Fruit fly (Drosophila melanogaster): ENCODE results near the gene Shaw.

The Shaw gene

DNA sequence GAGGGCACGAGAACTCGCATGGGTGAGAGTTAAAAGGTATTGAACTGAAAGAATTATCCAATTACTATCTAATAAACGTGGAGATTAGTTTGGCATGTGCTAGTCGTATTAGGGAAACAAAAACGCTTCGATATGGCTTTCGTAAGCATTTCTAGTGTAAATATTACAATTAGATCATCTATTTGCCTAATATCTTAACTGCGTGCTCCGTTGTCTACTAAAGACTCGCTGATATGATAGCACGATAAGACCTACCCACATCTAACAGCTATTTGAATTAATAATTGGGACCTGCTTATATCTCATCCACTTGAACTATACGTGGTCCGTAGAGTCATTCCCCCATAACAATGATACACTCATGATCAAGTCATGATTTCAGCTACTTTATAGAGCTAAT is 59.5 kb downstream of the Shaw start:
- TF ChIP-seq fd96Ca (GFP tag; IDR thresholded peaks at IDR 0.05) (no peak), CG15710 (tag; optimal IDR thresholded peaks at IDR 0.05) (no peak), CG12605 (GFP tag; IDR thresholded peaks at IDR 0.05) (no peak), Ets98B (GFP tag; IDR thresholded peaks at IDR 0.05) (no peak), Snoo (tag; optimal IDR thresholded peaks at IDR 0.05) (no peak), gl (tag; optimal IDR thresholded peaks at IDR 0.05) (no peak), CG8159 (tag; optimal IDR thresholded peaks at IDR 0.05) (no peak), CG34367 (tag; optimal IDR thresholded peaks at IDR 0.05) (no peak), CG17806 (tag; optimal IDR thresholded peaks at IDR 0.05) (no peak), CG32121 (GFP tag; IDR thresholded peaks at IDR 0.05) (no peak), CG9948 (tag; optimal IDR thresholded peaks at IDR 0.05) (no peak), CG4496 (GFP tag; IDR thresholded peaks at IDR 0.05) (no peak)

DNA sequence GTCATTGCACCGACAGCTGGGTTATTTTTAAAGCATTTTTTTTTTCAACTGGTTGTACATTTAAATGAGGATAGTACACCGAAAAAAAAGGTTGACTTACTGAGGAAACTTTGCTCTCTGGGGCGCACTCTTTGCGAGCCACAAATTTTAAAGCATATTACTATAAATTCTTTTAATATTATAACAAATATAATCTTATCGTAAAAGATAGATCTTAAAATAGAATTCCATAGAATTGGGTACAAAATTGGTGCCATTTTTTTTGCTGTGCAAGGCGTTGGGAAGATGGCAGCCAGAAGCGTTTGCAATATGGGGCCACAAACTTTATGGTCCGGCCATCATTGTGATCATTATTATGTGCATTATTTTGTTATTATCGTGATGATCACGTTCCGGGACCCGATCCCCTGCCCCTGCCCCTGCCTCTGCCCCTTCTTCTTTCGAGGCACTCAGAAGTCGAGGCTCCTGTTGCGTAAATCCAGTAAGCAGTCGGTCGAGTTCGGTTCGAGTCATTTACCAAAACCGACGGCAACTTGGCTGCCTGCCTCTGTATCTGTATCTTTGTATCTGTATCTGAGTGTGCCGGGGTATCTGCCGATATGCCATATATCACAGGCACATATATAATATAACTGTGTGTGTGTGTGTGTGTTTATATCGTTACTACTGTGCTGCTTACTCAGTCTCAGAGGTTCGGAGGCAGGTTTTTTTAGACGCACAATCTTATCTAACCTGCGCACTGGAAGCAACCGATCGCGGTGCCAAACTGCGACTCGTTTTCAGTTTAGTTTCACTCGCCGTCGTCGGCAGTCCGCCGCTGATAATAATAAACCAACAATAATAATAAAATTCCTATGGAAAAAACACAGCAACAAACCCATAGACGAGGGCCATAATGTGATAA is 60.4 kb downstream of the Shaw start:
- peak; percentile 86 for TF ChIP-seq CG8301 (tag; optimal IDR thresholded peaks at IDR 0.05)
- TF ChIP-seq Pif1B (GFP tag; optimal IDR thresholded peaks at IDR 0.05): peak; percentile 84
- peak; percentile 70 for TF ChIP-seq Ets98B (GFP tag; IDR thresholded peaks at IDR 0.05)
- peak; percentile 74 for TF ChIP-seq EcR (GFP tag; optimal IDR thresholded peaks at IDR 0.05)
- TF ChIP-seq rn (GFP tag; IDR thresholded peaks at IDR 0.05): 0 out of 2 replicates have a peak, but pooled peaks have one; percentile 14
- peak; percentile 80 for TF ChIP-seq CG4496 (GFP tag; IDR thresholded peaks at IDR 0.05)
- peak; percentile 57; the same call in 1 of the 2 replicates for TF ChIP-seq CG12605 (GFP tag; IDR thresholded peaks at IDR 0.05)
- peak; percentile 89 for TF ChIP-seq CG8159 (tag; optimal IDR thresholded peaks at IDR 0.05)
- peak; percentile 82 for TF ChIP-seq CG15710 (tag; optimal IDR thresholded peaks at IDR 0.05)
- peak; percentile 32 for TF ChIP-seq gl (tag; optimal IDR thresholded peaks at IDR 0.05)
- TF ChIP-seq CG10348 (GFP tag; IDR thresholded peaks at IDR 0.05): 0 out of 2 replicates have a peak, but pooled peaks have one; percentile 15
- TF ChIP-seq CG34367 (tag; optimal IDR thresholded peaks at IDR 0.05): peak; percentile 76
- peak; percentile 55 for TF ChIP-seq CG32121 (GFP tag; IDR thresholded peaks at IDR 0.05)
- peak; percentile 88 for TF ChIP-seq CG17806 (tag; optimal IDR thresholded peaks at IDR 0.05)
- peak; percentile 90 for TF ChIP-seq CG9948 (tag; optimal IDR thresholded peaks at IDR 0.05)
- peak; percentile 54 for TF ChIP-seq CG13204 (GFP tag; optimal IDR thresholded peaks at IDR 0.05)
- TF ChIP-seq D1 (tag; optimal IDR thresholded peaks at IDR 0.05): peak; percentile 70
- TF ChIP-seq CG14655 (GFP tag; optimal IDR thresholded peaks at IDR 0.05): peak; percentile 90
- peak; percentile 81; the same call in 2 of the 3 replicates for TF ChIP-seq fd96Ca (GFP tag; IDR thresholded peaks at IDR 0.05)
- peak; percentile 80 for TF ChIP-seq Pif1A (GFP tag; optimal IDR thresholded peaks at IDR 0.05)
- peak; percentile 81 for TF ChIP-seq Snoo (tag; optimal IDR thresholded peaks at IDR 0.05)
